Fruit fly (Drosophila melanogaster) whole organism, prepupa: ENCODE data around the gene CG16854.

Experiments
- Blimp-1 ChIP-seq: fragments of 200-800 bp; sonication (Bioruptor generic); optimal IDR thresholded peaks from 3 replicates; lab custom pipeline; 2017; ENCODE audit warnings: missing biosample characterization, missing genetic modification characterization, mild to moderate bottlenecking, moderate library complexity, missing genetic modification reagents
- CG10669 ChIP-seq: fragments of 200-800 bp; sonication (Bioruptor generic); optimal IDR thresholded peaks from 3 replicates; lab custom pipeline; 2018; ENCODE audit warnings: missing biosample characterization, mild to moderate bottlenecking, missing genetic modification characterization, moderate library complexity
- CG11294 ChIP-seq: fragments of 200-800 bp; sonication (Bioruptor generic); IDR thresholded peaks from 2 replicates; pipeline ENCODE4 v1.3.6; 2022; ENCODE audit warnings: missing biosample characterization, missing genetic modification characterization
- CG11762 ChIP-seq: fragments of 200-800 bp; sonication (Bioruptor generic); optimal IDR thresholded peaks from 3 replicates; lab custom pipeline; 2016; ENCODE audit warnings: missing biosample characterization, missing genetic modification characterization; ENCODE audit not compliant: insufficient read depth
- CG15336 ChIP-seq: fragments of 200-800 bp; sonication (Bioruptor generic); IDR thresholded peaks from 2 replicates; pipeline ENCODE4 v1.3.6; 2022; ENCODE audit warnings: missing biosample characterization, missing genetic modification characterization
- CG1621 ChIP-seq: fragments of 200-800 bp; sonication (Bioruptor generic); optimal IDR thresholded peaks from 3 replicates; lab custom pipeline; 2018; ENCODE audit warnings: missing biosample characterization, mild to moderate bottlenecking, missing genetic modification characterization
- CG16779 ChIP-seq: fragments of 200-800 bp; sonication (Bioruptor generic); optimal IDR thresholded peaks from 3 replicates; lab custom pipeline; 2017; ENCODE audit warnings: missing biosample characterization, mild to moderate bottlenecking, missing genetic modification characterization
- CG3032 ChIP-seq: fragments of 200-800 bp; optimal IDR thresholded peaks from 2 replicates; lab custom pipeline; 2019; ENCODE audit warnings: missing biosample characterization, mild to moderate bottlenecking, missing genetic modification characterization, moderate library complexity
- CG34406 ChIP-seq: fragments of 200-800 bp; sonication (Bioruptor generic); optimal IDR thresholded peaks from 3 replicates; lab custom pipeline; 2016; ENCODE audit warnings: missing biosample characterization, missing genetic modification characterization
- CG3919 ChIP-seq: fragments of 200-800 bp; sonication (Bioruptor generic); optimal IDR thresholded peaks from 3 replicates; lab custom pipeline; 2016; ENCODE audit warnings: missing biosample characterization, missing genetic modification characterization
- CG4318 ChIP-seq: fragments of 200-800 bp; sonication (Bioruptor generic); optimal IDR thresholded peaks from 3 replicates; lab custom pipeline; 2017; ENCODE audit warnings: missing biosample characterization, mild to moderate bottlenecking, missing genetic modification characterization
- CG6163 ChIP-seq: fragments of 200-800 bp; sonication (Bioruptor generic); IDR thresholded peaks from 3 replicates; pipeline ENCODE4 v1.3.6; 2022; ENCODE audit warnings: missing biosample characterization, missing genetic modification characterization
- CG6276 ChIP-seq: fragments of 200-800 bp; sonication (Bioruptor generic); optimal IDR thresholded peaks from 2 replicates; lab custom pipeline; 2017; ENCODE audit warnings: missing biosample characterization, mild to moderate bottlenecking, missing genetic modification characterization
- CG6808 ChIP-seq: fragments of 200-800 bp; sonication (Bioruptor generic); optimal IDR thresholded peaks from 3 replicates; lab custom pipeline; 2017; ENCODE audit warnings: missing biosample characterization, missing genetic modification characterization, mild to moderate bottlenecking, moderate library complexity, missing genetic modification reagents
- CG6854 ChIP-seq: fragments of 200-800 bp; sonication (Bioruptor generic); optimal IDR thresholded peaks from 2 replicates; lab custom pipeline; 2017; ENCODE audit warnings: missing biosample characterization, mild to moderate bottlenecking, missing genetic modification characterization
- CG7368 ChIP-seq: fragments of 200-800 bp; sonication (Bioruptor generic); optimal IDR thresholded peaks from 3 replicates; lab custom pipeline; 2016; ENCODE audit warnings: missing biosample characterization, missing genetic modification characterization
- CG8319 ChIP-seq: fragments of 200-800 bp; sonication (Bioruptor generic); optimal IDR thresholded peaks from 3 replicates; lab custom pipeline; 2016; ENCODE audit warnings: missing biosample characterization, missing genetic modification characterization
- CG9139 ChIP-seq: fragments of 200-800 bp; sonication (Bioruptor generic); optimal IDR thresholded peaks from 3 replicates; lab custom pipeline; 2017; ENCODE audit warnings: missing biosample characterization, mild to moderate bottlenecking, missing genetic modification characterization
- Eip75B ChIP-seq: fragments of 200-800 bp; sonication (Bioruptor generic); optimal IDR thresholded peaks from 3 replicates; lab custom pipeline; 2016; ENCODE audit warnings: missing biosample characterization, missing genetic modification characterization
- Eip78C ChIP-seq: fragments of 200-800 bp; sonication (Bioruptor generic); peaks from one replicate; lab custom pipeline; 2016; ENCODE audit warnings: missing biosample characterization, missing genetic modification characterization
- Ets21C ChIP-seq: fragments of 200-800 bp; sonication (Bioruptor generic); optimal IDR thresholded peaks from 3 replicates; lab custom pipeline; 2016; ENCODE audit warnings: missing biosample characterization, missing genetic modification characterization
- Ets96B ChIP-seq: fragments of 200-800 bp; optimal IDR thresholded peaks from 2 replicates; lab custom pipeline; 2019; ENCODE audit warnings: missing biosample characterization, mild to moderate bottlenecking, missing genetic modification characterization, moderate library complexity
- Gug ChIP-seq: fragments of 200-800 bp; sonication (Bioruptor generic); IDR thresholded peaks from 2 replicates; pipeline ENCODE4 v1.3.6; 2022; ENCODE audit warnings: missing biosample characterization, missing genetic modification characterization
- Hr38 ChIP-seq: sonication (Bioruptor generic); optimal IDR thresholded peaks from 2 replicates; lab custom pipeline; 2016; ENCODE audit warnings: missing biosample characterization, missing genetic modification characterization
- Hr39 ChIP-seq: fragments of 200-800 bp; sonication (Bioruptor generic); optimal IDR thresholded peaks from 2 replicates; lab custom pipeline; 2016; ENCODE audit warnings: missing biosample characterization, missing genetic modification characterization
- Hr4 ChIP-seq: fragments of 200-800 bp; sonication (Bioruptor generic); optimal IDR thresholded peaks from 3 replicates; lab custom pipeline; 2016; ENCODE audit warnings: missing biosample characterization, missing genetic modification characterization
- Met ChIP-seq: fragments of 200-800 bp; sonication (Bioruptor generic); optimal IDR thresholded peaks from 3 replicates; lab custom pipeline; 2016; ENCODE audit warnings: missing biosample characterization, missing genetic modification characterization
- OdsH ChIP-seq: fragments of 200-800 bp; sonication (Bioruptor generic); optimal IDR thresholded peaks from 3 replicates; lab custom pipeline; 2016; ENCODE audit warnings: missing biosample characterization, missing genetic modification characterization
- Smox ChIP-seq: fragments of 200-800 bp; sonication (Bioruptor generic); optimal IDR thresholded peaks from 3 replicates; lab custom pipeline; 2016; ENCODE audit warnings: missing biosample characterization, missing genetic modification characterization
- Sox102F ChIP-seq: fragments of 200-800 bp; sonication (Bioruptor generic); optimal IDR thresholded peaks from 2 replicates; lab custom pipeline; 2016; ENCODE audit warnings: missing biosample characterization, mild to moderate bottlenecking, missing genetic modification characterization
- Sox14 ChIP-seq: fragments of 200-800 bp; sonication (Bioruptor generic); optimal IDR thresholded peaks from 3 replicates; lab custom pipeline; 2016; ENCODE audit warnings: missing biosample characterization, missing genetic modification characterization
- Sox15 ChIP-seq: fragments of 200-800 bp; sonication (Bioruptor generic); optimal IDR thresholded peaks from 3 replicates; lab custom pipeline; 2016; ENCODE audit warnings: missing biosample characterization, missing genetic modification characterization
- achi ChIP-seq: fragments of 200-800 bp; sonication (Bioruptor generic); optimal IDR thresholded peaks from 3 replicates; lab custom pipeline; 2016; ENCODE audit warnings: missing biosample characterization, missing genetic modification characterization
- acj6 ChIP-seq: fragments of 200-800 bp; sonication (Bioruptor generic); optimal IDR thresholded peaks from 3 replicates; lab custom pipeline; 2016; ENCODE audit warnings: missing biosample characterization, missing genetic modification characterization
- dac ChIP-seq: fragments of 200-800 bp; sonication (Bioruptor generic); optimal IDR thresholded peaks from 2 replicates; lab custom pipeline; 2017; ENCODE audit warnings: missing biosample characterization, mild to moderate bottlenecking, missing genetic modification characterization
- fd59A ChIP-seq: fragments of 200-800 bp; sonication (Bioruptor generic); optimal IDR thresholded peaks from 2 replicates; lab custom pipeline; 2017; ENCODE audit warnings: missing biosample characterization, mild to moderate bottlenecking, missing genetic modification characterization, missing genetic modification reagents
- fd85E ChIP-seq: fragments of 200-800 bp; sonication (Bioruptor generic); optimal IDR thresholded peaks from 3 replicates; lab custom pipeline; 2016; ENCODE audit warnings: missing biosample characterization, missing genetic modification characterization
- fkh ChIP-seq: fragments of 200-800 bp; sonication (Bioruptor generic); optimal IDR thresholded peaks from 3 replicates; lab custom pipeline; 2017; ENCODE audit warnings: missing biosample characterization, mild to moderate bottlenecking, missing genetic modification characterization, moderate library complexity
- lz ChIP-seq: fragments of 200-800 bp; sonication (Bioruptor generic); optimal IDR thresholded peaks from 3 replicates; lab custom pipeline; 2016; ENCODE audit warnings: missing biosample characterization, missing genetic modification characterization
- net ChIP-seq: fragments of 200-800 bp; sonication (Bioruptor generic); optimal IDR thresholded peaks from 3 replicates; lab custom pipeline; 2016; ENCODE audit warnings: missing biosample characterization, missing genetic modification characterization
- pdm3 ChIP-seq: fragments of 200-800 bp; sonication (Bioruptor generic); optimal IDR thresholded peaks from 3 replicates; lab custom pipeline; 2016; ENCODE audit warnings: missing biosample characterization, missing genetic modification characterization
- spab ChIP-seq: fragments of 200-800 bp; sonication (Bioruptor generic); optimal IDR thresholded peaks from 2 replicates; lab custom pipeline; 2017; ENCODE audit warnings: missing biosample characterization, mild to moderate bottlenecking, missing genetic modification characterization, missing genetic modification reagents
- ss ChIP-seq, 2 experiments: fragments of 200-800 bp; sonication (Bioruptor generic); optimal IDR thresholded peaks; 2 replicates in 1 of 2; 3 replicates in 1 of 2; lab custom pipeline; 2017 to 2018; ENCODE audit warnings: mild to moderate bottlenecking in 2 of 2, missing biosample characterization in 2 of 2, missing genetic modification characterization in 2 of 2, moderate library complexity in 1 of 2
- svp ChIP-seq: fragments of 200-800 bp; sonication (Bioruptor generic); peaks from one replicate; lab custom pipeline; 2016; ENCODE audit warnings: missing biosample characterization, missing genetic modification characterization
- vri ChIP-seq: fragments of 200-800 bp; sonication (Bioruptor generic); optimal IDR thresholded peaks from 3 replicates; lab custom pipeline; 2016; ENCODE audit warnings: missing biosample characterization, mild to moderate bottlenecking, missing genetic modification characterization

The CG16854 gene

DNA sequence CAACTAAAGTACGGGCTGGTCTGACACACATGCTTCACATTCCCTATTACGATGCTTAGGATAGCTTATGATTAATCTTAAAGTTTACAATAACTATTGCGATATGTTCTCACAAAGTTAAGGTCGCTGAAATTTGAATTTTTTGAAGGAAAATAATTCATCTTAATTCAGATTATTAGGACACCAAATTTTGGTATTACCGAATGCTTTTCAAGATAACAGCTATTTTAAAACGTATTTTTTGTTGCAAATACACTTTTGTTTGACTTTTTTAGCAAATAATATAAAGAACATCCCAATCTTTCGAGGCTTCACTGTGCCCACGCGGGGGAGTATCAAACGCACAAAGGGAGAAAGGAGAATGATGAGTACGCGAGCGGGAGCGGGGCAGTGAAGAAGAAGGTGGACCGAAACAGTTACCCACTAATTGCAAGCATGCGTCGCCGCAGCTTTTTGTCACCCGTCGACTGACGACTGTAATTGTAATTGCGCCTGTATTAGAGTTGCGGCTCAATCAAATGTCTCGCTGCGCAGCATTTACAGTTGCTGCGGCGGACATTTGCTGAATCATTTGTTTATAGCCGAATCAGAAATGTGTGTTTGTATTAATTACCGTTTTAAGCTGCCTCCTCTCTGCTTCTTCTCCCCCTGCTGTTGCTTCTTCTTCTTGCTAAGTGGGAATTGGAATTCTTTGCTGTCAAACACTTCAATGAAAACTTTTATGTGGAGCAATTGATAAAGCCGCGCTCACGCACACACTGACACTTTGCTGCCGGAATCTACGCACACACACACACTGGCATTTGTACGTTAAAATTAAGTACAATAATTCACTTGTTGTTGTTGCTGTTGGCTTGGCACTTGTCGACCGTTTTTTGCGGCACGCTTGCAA is 20.3 kb upstream of the CG16854 start (continued):
- TF ChIP-seq CG6808 (GFP tag; lab: Kevin White, UChicago): no peak
- peak; percentile 46 for TF ChIP-seq Ets96B (tag; lab: Kevin White, UChicago)
- TF ChIP-seq fkh (GFP tag; lab: Kevin White, UChicago): no peak
- TF ChIP-seq Gug (GFP tag; lab: Robert Waterston, UW): peak; percentile 31; the same call in 1 of the 2 replicates
- peak; percentile 75 for TF ChIP-seq Ets21C (GFP tag; lab: Kevin White, UChicago)
- peak; percentile 75 for TF ChIP-seq svp (GFP tag; lab: Kevin White, UChicago)
- peak; percentile 88 for TF ChIP-seq Eip78C
- peak; percentile 58 for TF ChIP-seq Smox
- TF ChIP-seq CG7368 (GFP tag; lab: Kevin White, UChicago): peak; percentile 16
- TF ChIP-seq Hr39: peak; percentile 81
- TF ChIP-seq Hr38 (GFP tag; lab: Kevin White, UChicago): no peak
- TF ChIP-seq CG6854 (GFP tag; lab: Kevin White, UChicago): no peak
- TF ChIP-seq Sox15 (GFP tag; lab: Kevin White, UChicago): peak; percentile 60
- TF ChIP-seq CG6163: 0 out of 3 replicates have a peak, but pooled peaks have one; percentile 31
- peak; percentile 76 for TF ChIP-seq Met (GFP tag; lab: Kevin White, UChicago)
- TF ChIP-seq CG8319 (GFP tag; lab: Kevin White, UChicago): peak; percentile 42
- TF ChIP-seq CG3032: peak; percentile 33
- TF ChIP-seq CG15336 (GFP tag; lab: Robert Waterston, UW): peak; percentile 65
- TF ChIP-seq CG3919 (GFP tag; lab: Kevin White, UChicago): peak; percentile 56
- TF ChIP-seq OdsH (GFP tag; lab: Kevin White, UChicago): peak; percentile 53
- TF ChIP-seq fd85E (GFP tag; lab: Kevin White, UChicago): no peak
- peak; percentile 24 for TF ChIP-seq CG6276
- no peak for TF ChIP-seq CG1621 (tag; lab: Kevin White, UChicago)
- no peak for TF ChIP-seq CG11294 (GFP tag; lab: Robert Waterston, UW)
- TF ChIP-seq acj6 (GFP tag; lab: Kevin White, UChicago): peak; percentile 69
- TF ChIP-seq CG11762: peak; percentile 44
- no peak for TF ChIP-seq CG9139 (GFP tag; lab: Kevin White, UChicago)
- peak; percentile 79 for TF ChIP-seq Sox14 (GFP tag; lab: Kevin White, UChicago)
- TF ChIP-seq CG16779: no peak
- TF ChIP-seq dac (GFP tag; lab: Kevin White, UChicago): peak; percentile 42
- peak; percentile 57 for TF ChIP-seq pdm3 (GFP tag; lab: Kevin White, UChicago)
- TF ChIP-seq Blimp-1 (GFP tag; lab: Kevin White, UChicago): no peak
- peak; percentile 49 for TF ChIP-seq Sox102F
- peak; percentile 60 for TF ChIP-seq achi
- no peak for TF ChIP-seq ss (GFP tag; optimal IDR thresholded peaks at IDR 0.05; lab: Kevin White, UChicago)
- peak; percentile 41 for TF ChIP-seq net (GFP tag; lab: Kevin White, UChicago)
- peak; percentile 48 for TF ChIP-seq Eip75B (GFP tag; lab: Kevin White, UChicago)
- TF ChIP-seq CG4318 (GFP tag; lab: Kevin White, UChicago): no peak
- peak; percentile 14 for TF ChIP-seq vri (GFP tag; lab: Kevin White, UChicago)

DNA sequence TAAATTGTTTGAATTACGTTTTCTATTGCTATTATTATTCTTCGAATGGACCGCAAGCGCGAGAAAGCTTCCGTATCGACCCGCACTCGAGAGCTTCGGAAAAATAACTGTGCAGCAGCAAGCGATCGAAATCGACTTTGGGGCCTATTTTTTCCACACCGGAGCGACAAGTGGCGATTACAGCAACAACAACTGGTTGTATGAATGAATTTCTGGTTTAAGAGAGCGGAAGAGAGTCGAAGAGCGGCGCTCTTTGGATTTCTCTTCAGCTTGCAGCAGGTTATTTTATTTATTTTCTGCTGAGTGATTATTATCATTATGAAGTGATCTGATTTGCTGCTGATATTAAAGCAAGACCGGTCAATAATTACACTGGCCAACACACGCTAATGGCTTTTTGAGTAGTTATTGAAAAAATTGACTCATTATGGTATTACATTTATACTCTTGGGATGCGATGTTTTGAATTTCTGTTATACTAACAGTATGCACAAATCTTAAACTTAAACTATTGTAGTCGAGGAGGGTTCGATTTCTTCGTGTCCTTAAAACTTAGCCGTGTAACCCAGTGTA is 19.5 kb upstream of the CG16854 start, which contains the start of gene Samuel:
Gene Samuel (minus strand): TSS at position 112 of the 573 bp plus-strand sequence.
- TF ChIP-seq Ets96B (tag; lab: Kevin White, UChicago) (peak; percentile 48), CG34406 (GFP tag; lab: Kevin White, UChicago) (peak; percentile 41), Eip78C (peak; percentile 78), Eip75B (GFP tag; lab: Kevin White, UChicago) (peak; percentile 12), CG1621 (tag; lab: Kevin White, UChicago) (peak; percentile 22), CG10669 (peak; percentile 46), lz (GFP tag; lab: Kevin White, UChicago) (peak; percentile 39), fd59A (GFP tag; lab: Kevin White, UChicago) (peak; percentile 17), Sox14 (GFP tag; lab: Kevin White, UChicago) (peak; percentile 32), fd85E (GFP tag; lab: Kevin White, UChicago) (no peak), CG4318 (GFP tag; lab: Kevin White, UChicago) (peak; percentile 12), CG16779 (peak; percentile 68), acj6 (GFP tag; lab: Kevin White, UChicago) (peak; percentile 11), CG6808 (GFP tag; lab: Kevin White, UChicago) (peak; percentile 59), achi (peak; percentile 23), Hr39 (peak; percentile 19), CG8319 (GFP tag; lab: Kevin White, UChicago) (no peak), Hr4 (GFP tag; lab: Kevin White, UChicago) (peak; percentile 11), pdm3 (GFP tag; lab: Kevin White, UChicago) (peak; percentile 49), net (GFP tag; lab: Kevin White, UChicago) (peak; percentile 60), svp (GFP tag; lab: Kevin White, UChicago) (peak; percentile 86), spab (GFP tag; lab: Kevin White, UChicago) (peak; percentile 34), CG11294 (GFP tag; lab: Robert Waterston, UW) (no peak), Sox15 (GFP tag; lab: Kevin White, UChicago) (no peak), CG3032 (peak; percentile 29), CG6854 (GFP tag; lab: Kevin White, UChicago) (peak; percentile 87)
